Fruit fly (Drosophila melanogaster) Kc167 (cell line): ENCODE results near the gene 4E-T.

Experiments used
- Myc ChIP-seq: fragments of >200 bp; optimal IDR thresholded peaks from 2 replicates; lab custom pipeline; 2017; ENCODE audit warnings: missing external identifiers
- psq ChIP-seq: fragments of >200 bp; optimal IDR thresholded peaks from 2 replicates; lab custom pipeline; 2017; ENCODE audit warnings: missing external identifiers
- ttk ChIP-seq: sonication (Bioruptor generic); optimal IDR thresholded peaks from 2 replicates; lab custom pipeline; 2017; ENCODE audit warnings: missing external identifiers

DNA sequence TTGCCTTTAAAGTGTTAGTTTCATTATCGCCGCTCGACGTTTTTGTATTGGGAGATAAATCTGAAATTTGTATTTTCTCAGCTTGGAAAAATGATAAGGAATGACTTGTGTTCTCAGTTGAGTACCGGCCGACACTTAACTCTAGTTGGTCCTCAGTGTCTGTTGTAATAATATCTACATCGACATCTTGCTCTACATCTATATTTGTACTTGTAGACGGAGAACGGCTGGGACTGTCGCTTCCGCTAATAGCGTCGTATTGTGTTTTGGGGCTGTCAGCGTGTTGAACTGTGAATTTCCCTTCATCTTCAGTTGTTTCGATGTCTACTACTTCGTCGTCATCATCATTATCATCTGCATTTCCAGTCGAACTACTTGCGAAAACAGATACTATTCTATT, 5.5 kb upstream of the 4E-T start:
- TF ChIP-seq Myc (no peak), psq (lab: Kevin White, UChicago) (no peak), ttk (lab: Kevin White, UChicago) (no peak)
